In the genomic region with DNA sequence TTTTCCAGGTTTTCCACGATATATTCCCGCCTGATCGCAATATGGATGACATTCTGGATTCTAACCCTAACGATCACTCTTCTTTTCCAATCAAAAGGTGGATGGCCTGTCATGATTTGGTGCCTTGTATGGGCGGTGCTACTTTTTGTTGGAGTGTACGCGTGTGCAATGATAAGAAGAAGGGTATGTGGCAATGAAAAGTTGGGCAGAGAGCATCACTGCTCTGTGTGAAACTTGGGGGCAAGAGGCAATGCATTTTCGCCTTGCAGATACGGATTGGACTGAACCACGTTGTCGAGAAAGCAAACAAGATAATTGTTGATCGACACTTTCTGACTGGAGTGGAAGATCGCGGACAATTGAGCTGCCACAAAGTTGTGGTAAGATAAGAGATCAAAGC, we compare ENCODE assay signal across 1 worm cellular context.
TF ChIP-seq lines count a peak whose summit lies in the region.

No protein-coding gene starts in this region.

TF ChIP-seq in whole organism, L4 larva, 104 proteins besides CTCF, POLR2A, EP300 and RAD21 (continued from another document):
- TF ChIP-seq daf-16 (GFP tag; optimal IDR thresholded peaks at IDR 0.05; lab: Kevin White, UChicago), result no peak
- peak; percentile 28 for TF ChIP-seq daf-16 (tag; optimal IDR thresholded peaks at IDR 0.05; lab: Kevin White, UChicago)
- no peak for TF ChIP-seq cey-2 (tag; optimal IDR thresholded peaks at IDR 0.05; lab: Kevin White, UChicago; ENCODE audit: borderline replicate concordance, insufficient read depth)
- TF ChIP-seq ztf-7 (tag; optimal IDR thresholded peaks at IDR 0.05; lab: Kevin White, UChicago), result no peak
- TF ChIP-seq egl-27 (tag; optimal IDR thresholded peaks at IDR 0.05; lab: Kevin White, UChicago), result no peak
- TF ChIP-seq nhr-102 (tag; optimal IDR thresholded peaks at IDR 0.05; lab: Kevin White, UChicago), result no peak
- TF ChIP-seq T26A8.4 (GFP tag; IDR thresholded peaks at IDR 0.05; lab: Robert Waterston, UW), result no peak
- no peak for TF ChIP-seq ZK337.2 (GFP tag; IDR thresholded peaks at IDR 0.05; lab: Robert Waterston, UW)
- no peak for TF ChIP-seq mdl-1 (tag; optimal IDR thresholded peaks at IDR 0.05; lab: Kevin White, UChicago)
- no peak for TF ChIP-seq daf-19 (GFP tag; conservative IDR thresholded peaks at IDR 0.05; lab: Robert Waterston, UW)
TF ChIP-seq in whole organism, L4 larva: peak in this region for 7.
